Worm (Caenorhabditis elegans) whole organism, early embryonic: ENCODE measurements around the gene F42A9.17.

Experiments used
- F13C5.2 ChIP-seq: sonication (generic microtip); optimal IDR thresholded peaks from 2 replicates; lab custom pipeline; 2017; ENCODE audit warnings: mild to moderate bottlenecking, missing genetic modification characterization, inconsistent platforms, missing compliant biosample characterization
- ama-1 ChIP-seq: fragments of 150-350 bp; optimal IDR thresholded peaks from 2 replicates; lab custom pipeline; 2014
- hmg-4 ChIP-seq: fragments of 200-800 bp; sonication (Bioruptor generic); optimal IDR thresholded peaks from 2 replicates; lab custom pipeline; 2018; ENCODE audit warnings: mild to moderate bottlenecking, missing genetic modification characterization, missing compliant biosample characterization
- tra-4 ChIP-seq: sonication (generic microtip); optimal IDR thresholded peaks from 2 replicates; lab custom pipeline; 2017; ENCODE audit warnings: missing genetic modification characterization, missing compliant biosample characterization

ce11 chrIV:8585076-8586033 lies 26.4 kb downstream of the F42A9.17 start, which contains the start of gene catp-7:
- TF ChIP-seq F13C5.2 (tag; lab: Kevin White, UChicago): no peak
- TF ChIP-seq ama-1 (lab: Kevin White, UChicago): no peak
- TF ChIP-seq hmg-4 (GFP tag; lab: Kevin White, UChicago): no peak
- TF ChIP-seq tra-4 (tag; lab: Kevin White, UChicago): no peak
